Fruit fly (Drosophila melanogaster) whole organism, embryonic: ENCODE measurements around the gene Fbw5.

Experiments used
- Antp ChIP-seq: fragments of 200-800 bp; sonication (Bioruptor generic); optimal IDR thresholded peaks from 3 replicates; lab custom pipeline; 2016; ENCODE audit warnings: missing biosample characterization, missing genetic modification characterization
- Bteb2 ChIP-seq: fragments of 200-800 bp; sonication (Bioruptor generic); optimal IDR thresholded peaks from 2 replicates; lab custom pipeline; 2016; ENCODE audit warnings: missing biosample characterization, missing genetic modification characterization
- CG10565 ChIP-seq: fragments of 200-800 bp; sonication (Bioruptor generic); optimal IDR thresholded peaks from 3 replicates; lab custom pipeline; 2016; ENCODE audit warnings: missing biosample characterization, mild to moderate bottlenecking, missing genetic modification characterization
- CG10979 ChIP-seq: fragments of 200-800 bp; sonication (Bioruptor generic); optimal IDR thresholded peaks from 2 replicates; lab custom pipeline; 2018; ENCODE audit warnings: missing biosample characterization, mild to moderate bottlenecking, missing genetic modification characterization, moderate library complexity
- CG12155 ChIP-seq: fragments of 200-800 bp; sonication (Bioruptor generic); optimal IDR thresholded peaks from 3 replicates; lab custom pipeline; 2016; ENCODE audit warnings: missing biosample characterization, missing genetic modification characterization
- CG13287 ChIP-seq: fragments of 200-800 bp; sonication (Bioruptor generic); IDR thresholded peaks from 2 replicates; pipeline ENCODE4 v1.3.6; 2022; ENCODE audit warnings: missing biosample characterization, missing genetic modification characterization; ENCODE audit not compliant: partially characterized antibody
- CG13296 ChIP-seq: fragments of 200-800 bp; sonication (Bioruptor generic); optimal IDR thresholded peaks from 3 replicates; lab custom pipeline; 2018; ENCODE audit warnings: missing biosample characterization, mild to moderate bottlenecking, missing genetic modification characterization
- CG13894 ChIP-seq: fragments of 200-800 bp; sonication (Bioruptor generic); optimal IDR thresholded peaks from 3 replicates; lab custom pipeline; 2018; ENCODE audit warnings: missing biosample characterization, mild to moderate bottlenecking, missing genetic modification characterization, moderate library complexity
- CG16863 ChIP-seq: fragments of 200-800 bp; sonication (Bioruptor generic); optimal IDR thresholded peaks from 3 replicates; lab custom pipeline; 2016; ENCODE audit warnings: missing biosample characterization, missing genetic modification characterization
- CG17802 ChIP-seq: fragments of 200-800 bp; sonication (Bioruptor generic); optimal IDR thresholded peaks from 2 replicates; lab custom pipeline; 2018; ENCODE audit warnings: missing biosample characterization, mild to moderate bottlenecking, missing genetic modification characterization, moderate library complexity
- CG18011 ChIP-seq: fragments of 200-800 bp; sonication (Bioruptor generic); optimal IDR thresholded peaks from 2 replicates; lab custom pipeline; 2017; ENCODE audit warnings: missing biosample characterization, missing genetic modification characterization, mild to moderate bottlenecking, moderate library complexity, missing genotype
- CG2129 ChIP-seq: fragments of 200-800 bp; sonication (Bioruptor generic); IDR thresholded peaks from 2 replicates; pipeline ENCODE4 v1.3.6; 2022; ENCODE audit warnings: missing biosample characterization, missing genetic modification characterization; ENCODE audit not compliant: partially characterized antibody
- CG2889 ChIP-seq: fragments of 200-800 bp; sonication (Bioruptor generic); IDR thresholded peaks from 3 replicates; pipeline ENCODE4 v1.3.6; 2022; ENCODE audit warnings: missing biosample characterization, missing genetic modification characterization
- CG30020 ChIP-seq: fragments of 200-800 bp; optimal IDR thresholded peaks from 2 replicates; lab custom pipeline; 2019; ENCODE audit warnings: missing biosample characterization, mild to moderate bottlenecking, missing genetic modification characterization, moderate library complexity
- CG3065 ChIP-seq: fragments of 200-800 bp; sonication (Bioruptor generic); optimal IDR thresholded peaks from 2 replicates; lab custom pipeline; 2016; ENCODE audit warnings: missing biosample characterization, missing genetic modification characterization
- CG34224 ChIP-seq: fragments of 200-800 bp; sonication (Bioruptor generic); IDR thresholded peaks from 3 replicates; pipeline ENCODE4 v1.3.6; 2022; ENCODE audit warnings: missing biosample characterization, missing genetic modification characterization; ENCODE audit not compliant: partially characterized antibody
- CG6272 ChIP-seq: fragments of 200-800 bp; sonication (Bioruptor generic); IDR thresholded peaks from 2 replicates; pipeline ENCODE4 v1.3.6; 2022; ENCODE audit warnings: missing biosample characterization, missing genetic modification characterization
- CG6765 ChIP-seq: fragments of 200-800 bp; sonication (Bioruptor generic); optimal IDR thresholded peaks from 3 replicates; lab custom pipeline; 2017; ENCODE audit warnings: missing biosample characterization, mild to moderate bottlenecking, missing genetic modification characterization
- CG7963 ChIP-seq: fragments of 200-800 bp; sonication (Bioruptor generic); IDR thresholded peaks from 3 replicates; pipeline ENCODE4 v1.3.6; 2022; ENCODE audit warnings: missing biosample characterization, missing genetic modification characterization; ENCODE audit not compliant: partially characterized antibody
- CG9876 ChIP-seq: fragments of 200-800 bp; sonication (Bioruptor generic); optimal IDR thresholded peaks from 2 replicates; lab custom pipeline; 2016; ENCODE audit warnings: missing biosample characterization, missing genetic modification characterization
- CoRest ChIP-seq: fragments of 200-800 bp; sonication (Bioruptor generic); optimal IDR thresholded peaks from 3 replicates; lab custom pipeline; 2018; ENCODE audit warnings: missing biosample characterization, mild to moderate bottlenecking, missing genetic modification characterization, moderate library complexity
- Fer3 ChIP-seq: fragments of 200-800 bp; sonication (Bioruptor generic); optimal IDR thresholded peaks from 2 replicates; lab custom pipeline; 2018; ENCODE audit warnings: missing biosample characterization, mild to moderate bottlenecking, missing genetic modification characterization, moderate library complexity
- HLH4C ChIP-seq: fragments of 200-800 bp; sonication (Bioruptor generic); IDR thresholded peaks from 3 replicates; pipeline ENCODE4 v1.3.6; 2022; ENCODE audit warnings: missing biosample characterization, missing genetic modification characterization; ENCODE audit not compliant: partially characterized antibody
- Hand ChIP-seq: fragments of 200-800 bp; sonication (Bioruptor generic); optimal IDR thresholded peaks from 2 replicates; lab custom pipeline; 2017; ENCODE audit warnings: mild to moderate bottlenecking, missing biosample characterization, missing genetic modification reagents, missing genetic modification characterization
- Hmx ChIP-seq: fragments of 200-800 bp; sonication (Bioruptor generic); optimal IDR thresholded peaks from 2 replicates; lab custom pipeline; 2016; ENCODE audit warnings: missing biosample characterization, missing genetic modification characterization
- PHDP ChIP-seq: fragments of 200-800 bp; sonication (Bioruptor generic); optimal IDR thresholded peaks from 3 replicates; lab custom pipeline; 2018; ENCODE audit warnings: missing biosample characterization, mild to moderate bottlenecking, missing genetic modification characterization, moderate library complexity
- Usf ChIP-seq: fragments of 200-800 bp; sonication (Bioruptor generic); optimal IDR thresholded peaks from 2 replicates; lab custom pipeline; 2017; ENCODE audit warnings: missing genotype, missing biosample characterization, missing genetic modification characterization
- Vsx1 ChIP-seq: fragments of 200-800 bp; sonication (Bioruptor generic); optimal IDR thresholded peaks from 2 replicates; lab custom pipeline; 2017; ENCODE audit warnings: missing biosample characterization, mild to moderate bottlenecking, missing genetic modification characterization, missing genetic modification reagents
- YL-1 ChIP-seq: fragments of 200-800 bp; sonication (Bioruptor generic); optimal IDR thresholded peaks from 3 replicates; lab custom pipeline; 2017; ENCODE audit warnings: missing biosample characterization, mild to moderate bottlenecking, missing genetic modification characterization
- ab ChIP-seq: fragments of 200-800 bp; sonication (Bioruptor generic); optimal IDR thresholded peaks from 2 replicates; lab custom pipeline; 2016; ENCODE audit warnings: missing biosample characterization, missing genetic modification characterization
- ato ChIP-seq: fragments of 200-800 bp; sonication (Bioruptor generic); IDR thresholded peaks from 2 replicates; pipeline ENCODE4 v1.3.6; 2022; ENCODE audit warnings: missing biosample characterization, missing genetic modification characterization; ENCODE audit not compliant: partially characterized antibody
- corto ChIP-seq: fragments of 200-800 bp; sonication (Bioruptor generic); optimal IDR thresholded peaks from 2 replicates; lab custom pipeline; 2016; ENCODE audit warnings: missing biosample characterization, mild to moderate bottlenecking, missing genetic modification characterization, moderate library complexity
- cwo ChIP-seq: fragments of 200-800 bp; sonication (Bioruptor generic); optimal IDR thresholded peaks from 3 replicates; lab custom pipeline; 2017; ENCODE audit warnings: missing biosample characterization, missing genetic modification characterization, mild to moderate bottlenecking, moderate library complexity, missing genetic modification reagents
- dmrt11E ChIP-seq: fragments of 200-800 bp; sonication (Bioruptor generic); optimal IDR thresholded peaks from 3 replicates; lab custom pipeline; 2018; ENCODE audit warnings: missing biosample characterization, mild to moderate bottlenecking, missing genetic modification characterization, moderate library complexity
- en ChIP-seq: fragments of 200-800 bp; sonication (Bioruptor generic); optimal IDR thresholded peaks from 2 replicates; lab custom pipeline; 2016; ENCODE audit warnings: missing biosample characterization, missing genetic modification characterization
- gfzf ChIP-seq: fragments of 200-800 bp; sonication (Bioruptor generic); optimal IDR thresholded peaks from 2 replicates; lab custom pipeline; 2016; ENCODE audit warnings: missing biosample characterization, mild to moderate bottlenecking, missing genetic modification characterization, moderate library complexity
- gt ChIP-seq: fragments of 200-800 bp; sonication (Bioruptor generic); IDR thresholded peaks from 2 replicates; pipeline ENCODE4 v1.3.6; 2022; ENCODE audit warnings: missing biosample characterization, missing genetic modification characterization
- ham ChIP-seq: fragments of 200-800 bp; sonication (Bioruptor generic); IDR thresholded peaks from 2 replicates; pipeline ENCODE4 v1.3.6; 2022; ENCODE audit warnings: missing biosample characterization, missing genetic modification characterization
- jigr1 ChIP-seq: fragments of 200-800 bp; sonication (Bioruptor generic); IDR thresholded peaks from 3 replicates; pipeline ENCODE4 v1.3.6; 2022; ENCODE audit warnings: missing biosample characterization, missing genetic modification characterization
- jing ChIP-seq: fragments of 200-800 bp; sonication (Bioruptor generic); optimal IDR thresholded peaks from 2 replicates; lab custom pipeline; 2018; ENCODE audit warnings: missing biosample characterization, mild to moderate bottlenecking, missing genetic modification characterization
- ken ChIP-seq: fragments of 200-800 bp; sonication (Bioruptor generic); IDR thresholded peaks from 3 replicates; pipeline ENCODE4 v1.3.6; 2022; ENCODE audit warnings: missing biosample characterization, missing genetic modification characterization
- nerfin-2 ChIP-seq: fragments of 200-800 bp; sonication (Bioruptor generic); IDR thresholded peaks from 2 replicates; pipeline ENCODE4 v1.3.6; 2022; ENCODE audit warnings: missing biosample characterization, missing genetic modification characterization; ENCODE audit not compliant: partially characterized antibody
- org-1 ChIP-seq: fragments of 200-800 bp; sonication (Bioruptor generic); optimal IDR thresholded peaks from 2 replicates; lab custom pipeline; 2017; ENCODE audit warnings: missing biosample characterization, missing genetic modification characterization
- otp ChIP-seq: fragments of 200-800 bp; sonication (Bioruptor generic); IDR thresholded peaks from 3 replicates; pipeline ENCODE4, ENCODE4 v1.3.6; 2022; ENCODE audit warnings: missing biosample characterization, missing genetic modification characterization
- pho ChIP-seq: fragments of 200-800 bp; sonication (Bioruptor generic); optimal IDR thresholded peaks from 2 replicates; lab custom pipeline; 2016; ENCODE audit warnings: missing biosample characterization, missing genetic modification characterization
- pnt ChIP-seq: fragments of 200-800 bp; sonication (Bioruptor generic); optimal IDR thresholded peaks from 3 replicates; lab custom pipeline; 2016; ENCODE audit warnings: missing biosample characterization, missing genetic modification characterization
- rib ChIP-seq: fragments of 200-800 bp; sonication (Bioruptor generic); IDR thresholded peaks from 2 replicates; pipeline ENCODE4 v1.3.6; 2022; ENCODE audit warnings: missing biosample characterization, missing genetic modification characterization
- sna ChIP-seq: fragments of 200-800 bp; sonication (Bioruptor generic); IDR thresholded peaks from 2 replicates; pipeline ENCODE4 v1.3.6; 2022; ENCODE audit warnings: missing biosample characterization, missing genetic modification characterization; ENCODE audit not compliant: partially characterized antibody
- yki ChIP-seq: fragments of >200 bp; optimal IDR thresholded peaks from 3 replicates; lab custom pipeline; 2018

Fbw5 gene

DNA sequence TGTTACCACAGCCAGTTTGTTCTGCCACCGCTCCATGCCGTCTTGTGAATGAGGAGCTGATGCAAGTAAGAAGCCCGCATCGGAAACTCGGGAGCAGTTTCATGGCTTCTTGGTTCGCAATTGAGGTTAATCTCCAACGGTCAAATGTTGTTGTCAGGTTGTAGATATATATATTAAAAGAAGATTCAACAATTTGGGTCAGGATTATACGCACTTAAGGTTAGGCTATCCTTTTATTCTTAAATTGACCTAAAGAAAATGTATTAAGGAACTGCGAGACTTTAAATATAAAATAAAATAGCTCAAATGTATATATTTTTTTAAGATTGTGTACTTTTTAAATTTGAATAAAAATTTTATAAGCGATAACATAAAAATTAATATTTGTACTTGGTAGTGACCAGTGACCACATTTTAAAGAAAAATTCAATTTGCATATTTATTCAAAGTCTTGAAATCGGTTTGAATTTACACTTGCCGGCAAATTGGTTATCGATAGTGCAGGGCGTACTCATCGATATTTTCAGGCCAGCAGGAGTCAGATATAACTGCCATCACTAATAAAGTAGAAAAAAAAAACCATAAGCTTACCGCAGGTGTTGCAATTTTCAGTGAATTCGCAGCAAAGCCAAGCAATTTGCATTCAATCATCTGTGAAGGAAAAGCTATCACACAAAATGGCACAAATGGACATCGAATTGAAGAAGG, 2.9 kb upstream of the Fbw5 start, which contains the start of the genes CG9150 and Pfdn1 (continued):
- TF ChIP-seq CG18011 (GFP tag; lab: Kevin White, UChicago) (no peak), CG34224 (GFP tag; lab: Robert Waterston, UW) (peak; percentile 96), ken (GFP tag; lab: Robert Waterston, UW) (no peak), CG10979 (no peak), gfzf (GFP tag; lab: Kevin White, UChicago) (peak; percentile 17), ab (GFP tag; lab: Kevin White, UChicago) (no peak), Bteb2 (GFP tag; lab: Kevin White, UChicago) (no peak), Hand (no peak), CG17802 (tag; lab: Kevin White, UChicago) (no peak), CG7963 (GFP tag; lab: Robert Waterston, UW) (peak; percentile 62; the same call in 2 of the 3 replicates), CoRest (tag; lab: Kevin White, UChicago) (peak; percentile 20), CG6272 (GFP tag; lab: Robert Waterston, UW) (no peak), CG2129 (peak; percentile 80), Hmx (no peak), en (GFP tag; lab: Kevin White, UChicago) (no peak), otp (GFP tag; lab: Robert Waterston, UW) (no peak), ham (no peak), Fer3 (tag; lab: Kevin White, UChicago) (no peak), CG13894 (tag; lab: Kevin White, UChicago) (no peak), cwo (GFP tag; lab: Kevin White, UChicago) (no peak), CG10565 (GFP tag; lab: Kevin White, UChicago) (no peak), YL-1 (peak; percentile 69), CG9876 (GFP tag; lab: Kevin White, UChicago) (no peak), CG13287 (GFP tag; lab: Robert Waterston, UW) (peak; percentile 93), Vsx1 (GFP tag; lab: Kevin White, UChicago) (no peak), Antp (GFP tag; lab: Kevin White, UChicago) (no peak), HLH4C (peak; percentile 85), sna (GFP tag; lab: Robert Waterston, UW) (peak; percentile 79), yki (no peak), CG3065 (GFP tag; lab: Kevin White, UChicago) (no peak), jing (GFP tag; lab: Kevin White, UChicago) (no peak), CG6765 (GFP tag; lab: Kevin White, UChicago) (no peak), Usf (GFP tag; lab: Kevin White, UChicago) (no peak), CG12155 (GFP tag; lab: Kevin White, UChicago) (no peak), pho (no peak), corto (no peak), CG2889 (GFP tag; lab: Robert Waterston, UW) (no peak), rib (GFP tag; lab: Robert Waterston, UW) (no peak), CG16863 (no peak), org-1 (GFP tag; lab: Kevin White, UChicago) (no peak), pnt (GFP tag; lab: Kevin White, UChicago) (no peak), PHDP (tag; lab: Kevin White, UChicago) (no peak), dmrt11E (tag; lab: Kevin White, UChicago) (no peak), nerfin-2 (GFP tag; lab: Robert Waterston, UW) (peak; percentile 85), jigr1 (no peak), gt (GFP tag; lab: Robert Waterston, UW) (no peak), ato (GFP tag; lab: Robert Waterston, UW) (peak; percentile 85), CG30020 (tag; lab: Kevin White, UChicago) (no peak), CG13296 (GFP tag; lab: Kevin White, UChicago) (no peak)
